Fruit fly (Drosophila melanogaster) whole organism, embryonic: ENCODE data around the gene Polr3I.

Experiments used
- CG10147 ChIP-seq: fragments of 200-800 bp; sonication (Bioruptor generic); optimal IDR thresholded peaks from 2 replicates; lab custom pipeline; 2019; ENCODE audit warnings: missing biosample characterization, mild to moderate bottlenecking, missing genetic modification characterization, moderate library complexity
- CG10274 ChIP-seq: fragments of 200-800 bp; sonication (Bioruptor generic); optimal IDR thresholded peaks from 3 replicates; lab custom pipeline; 2017; ENCODE audit warnings: missing biosample characterization, mild to moderate bottlenecking, missing genetic modification characterization
- CG10321 ChIP-seq: fragments of 200-800 bp; sonication (Bioruptor generic); IDR thresholded peaks from 2 replicates; pipeline ENCODE4 v1.3.6; 2022; ENCODE audit warnings: missing biosample characterization, missing genetic modification characterization
- CG10366 ChIP-seq: fragments of 200-800 bp; sonication (Bioruptor generic); IDR thresholded peaks from 2 replicates; pipeline ENCODE4 v1.3.6; 2022; ENCODE audit warnings: missing biosample characterization, missing genetic modification characterization
- CG10431 ChIP-seq: fragments of 200-800 bp; sonication (Bioruptor generic); optimal IDR thresholded peaks from 3 replicates; lab custom pipeline; 2018; ENCODE audit warnings: missing biosample characterization, mild to moderate bottlenecking, missing genetic modification characterization
- CG10959 ChIP-seq: fragments of 200-800 bp; sonication (Bioruptor generic); IDR thresholded peaks from 2 replicates; pipeline ENCODE4 v1.3.6; 2022; ENCODE audit warnings: missing biosample characterization, missing genetic modification characterization
- CG11085 ChIP-seq: fragments of 200-800 bp; sonication (Bioruptor generic); IDR thresholded peaks from 2 replicates; pipeline ENCODE4 v1.3.6; 2022; ENCODE audit warnings: missing biosample characterization, missing genetic modification characterization
- CG12942 ChIP-seq: fragments of 200-800 bp; sonication (Bioruptor generic); optimal IDR thresholded peaks from 3 replicates; lab custom pipeline; 2016; ENCODE audit warnings: missing biosample characterization, missing genetic modification characterization
- CG13424 ChIP-seq: fragments of 200-800 bp; sonication (Bioruptor generic); optimal IDR thresholded peaks from 2 replicates; lab custom pipeline; 2019; ENCODE audit warnings: missing biosample characterization, mild to moderate bottlenecking, missing genetic modification characterization, moderate library complexity
- CG14014 ChIP-seq: fragments of 200-800 bp; sonication (Bioruptor generic); IDR thresholded peaks from 2 replicates; pipeline ENCODE4 v1.3.6; 2022; ENCODE audit warnings: missing biosample characterization, missing genetic modification characterization
- CG15073 ChIP-seq: fragments of 200-800 bp; sonication (Bioruptor generic); optimal IDR thresholded peaks from 2 replicates; lab custom pipeline; 2016; ENCODE audit warnings: missing biosample characterization, missing genetic modification characterization
- CG1603 ChIP-seq: fragments of 200-800 bp; sonication (Bioruptor generic); optimal IDR thresholded peaks from 2 replicates; lab custom pipeline; 2019; ENCODE audit warnings: missing biosample characterization, mild to moderate bottlenecking, missing genetic modification characterization, moderate library complexity
- CG18599 ChIP-seq: fragments of 200-800 bp; sonication (Bioruptor generic); optimal IDR thresholded peaks from 3 replicates; lab custom pipeline; 2017; ENCODE audit warnings: missing biosample characterization, missing genetic modification characterization, mild to moderate bottlenecking, moderate library complexity, missing genetic modification reagents
- CG4360 ChIP-seq: fragments of 200-800 bp; sonication (Bioruptor generic); IDR thresholded peaks from 2 replicates; pipeline ENCODE4 v1.3.6; 2022; ENCODE audit warnings: missing biosample characterization, missing genetic modification characterization
- CG4424 ChIP-seq: fragments of 200-800 bp; sonication (Bioruptor generic); optimal IDR thresholded peaks from 3 replicates; lab custom pipeline; 2016; ENCODE audit warnings: missing biosample characterization, missing genetic modification characterization
- CG6654 ChIP-seq: fragments of 200-800 bp; sonication (Bioruptor generic); optimal IDR thresholded peaks from 2 replicates; lab custom pipeline; 2017; ENCODE audit warnings: missing biosample characterization, mild to moderate bottlenecking, missing genetic modification characterization
- CG9932 ChIP-seq: fragments of 200-800 bp; sonication (Bioruptor generic); IDR thresholded peaks from 2 replicates; pipeline ENCODE4 v1.3.6; 2022; ENCODE audit warnings: missing biosample characterization, missing genetic modification characterization
- CTCF ChIP-seq: fragments of 200-800 bp; sonication (Bioruptor generic); optimal IDR thresholded peaks from 2 replicates; lab custom pipeline; 2017; ENCODE audit warnings: missing biosample characterization, mild to moderate bottlenecking, missing genetic modification characterization, moderate library complexity
- Doc3 ChIP-seq: fragments of 200-800 bp; sonication (Bioruptor generic); IDR thresholded peaks from 3 replicates; pipeline ENCODE4 v1.3.6; 2022; ENCODE audit warnings: missing biosample characterization, missing genetic modification characterization; ENCODE audit not compliant: partially characterized antibody
- Elba2 ChIP-seq: fragments of 200-800 bp; sonication (Bioruptor generic); optimal IDR thresholded peaks from 3 replicates; lab custom pipeline; 2016; ENCODE audit warnings: missing biosample characterization, missing genetic modification characterization
- Fer1 ChIP-seq: fragments of 200-800 bp; sonication (Bioruptor generic); optimal IDR thresholded peaks from 2 replicates; lab custom pipeline; 2017; ENCODE audit warnings: missing biosample characterization, mild to moderate bottlenecking, missing genetic modification characterization
- Hey ChIP-seq: fragments of 200-800 bp; sonication (Bioruptor generic); optimal IDR thresholded peaks from 3 replicates; lab custom pipeline; 2018; ENCODE audit warnings: missing biosample characterization, mild to moderate bottlenecking, missing genetic modification characterization
- HmgZ ChIP-seq: fragments of 200-800 bp; sonication (Bioruptor generic); optimal IDR thresholded peaks from 2 replicates; lab custom pipeline; 2018; ENCODE audit warnings: missing biosample characterization, mild to moderate bottlenecking, missing genetic modification characterization
- Myb ChIP-seq: fragments of 200-800 bp; sonication (Bioruptor generic); optimal IDR thresholded peaks from 2 replicates; lab custom pipeline; 2016; ENCODE audit warnings: missing biosample characterization, missing genetic modification characterization
- Neu2 ChIP-seq: fragments of 200-800 bp; sonication (Bioruptor generic); optimal IDR thresholded peaks from 3 replicates; lab custom pipeline; 2016; ENCODE audit warnings: missing biosample characterization, missing genetic modification characterization, borderline replicate concordance
- Nf-YC ChIP-seq: fragments of 200-800 bp; optimal IDR thresholded peaks from 3 replicates; lab custom pipeline; 2019; ENCODE audit warnings: missing biosample characterization, mild to moderate bottlenecking, missing genetic modification characterization, moderate library complexity
- Oli ChIP-seq: fragments of 200-800 bp; sonication (Bioruptor generic); optimal IDR thresholded peaks from 2 replicates; lab custom pipeline; 2018; ENCODE audit warnings: missing biosample characterization, mild to moderate bottlenecking, missing genetic modification characterization, moderate library complexity
- PHDP ChIP-seq: fragments of 200-800 bp; sonication (Bioruptor generic); optimal IDR thresholded peaks from 3 replicates; lab custom pipeline; 2018; ENCODE audit warnings: missing biosample characterization, mild to moderate bottlenecking, missing genetic modification characterization, moderate library complexity
- TFAM ChIP-seq: fragments of 200-800 bp; sonication (Bioruptor generic); optimal IDR thresholded peaks from 2 replicates; lab custom pipeline; 2017; ENCODE audit warnings: missing biosample characterization, missing genetic modification characterization, inconsistent platforms
- Vsx1 ChIP-seq: fragments of 200-800 bp; sonication (Bioruptor generic); optimal IDR thresholded peaks from 2 replicates; lab custom pipeline; 2017; ENCODE audit warnings: missing biosample characterization, mild to moderate bottlenecking, missing genetic modification characterization, missing genetic modification reagents
- Xbp1 ChIP-seq: fragments of 200-800 bp; sonication (Bioruptor generic); optimal IDR thresholded peaks from 3 replicates; lab custom pipeline; 2016; ENCODE audit warnings: missing biosample characterization, mild to moderate bottlenecking, missing genetic modification characterization
- cg ChIP-seq: fragments of 200-800 bp; sonication (Bioruptor generic); optimal IDR thresholded peaks from 3 replicates; lab custom pipeline; 2019; ENCODE audit warnings: missing biosample characterization, mild to moderate bottlenecking, missing genetic modification characterization, moderate library complexity
- chm ChIP-seq: fragments of 200-800 bp; sonication (Bioruptor generic); IDR thresholded peaks from 2 replicates; pipeline ENCODE4 v1.3.6; 2022; ENCODE audit warnings: missing biosample characterization, missing genetic modification characterization
- chn ChIP-seq: fragments of 200-800 bp; sonication (Bioruptor generic); optimal IDR thresholded peaks from 2 replicates; lab custom pipeline; 2016; ENCODE audit warnings: missing biosample characterization, missing genetic modification characterization
- ems ChIP-seq: fragments of 200-800 bp; sonication (Bioruptor generic); optimal IDR thresholded peaks from 3 replicates; lab custom pipeline; 2016; ENCODE audit warnings: missing biosample characterization, missing genetic modification characterization
- eve ChIP-seq, 2 experiments: fragments of >200 bp; optimal IDR thresholded peaks; 2 replicates each; lab custom pipeline; 2017; ENCODE audit warnings: missing biosample characterization in 2 of 2, missing genetic modification characterization in 2 of 2
- gem ChIP-seq: fragments of 200-800 bp; sonication (Bioruptor generic); optimal IDR thresholded peaks from 2 replicates; lab custom pipeline; 2019; ENCODE audit warnings: missing biosample characterization, mild to moderate bottlenecking, missing genetic modification characterization, moderate library complexity
- hkb ChIP-seq, 2 experiments: fragments of 200-800 bp in 1 of 2; fragments of >200 bp in 1 of 2; sonication (Bioruptor generic) in 1 of 2; IDR thresholded peaks in 1 of 2; optimal IDR thresholded peaks in 1 of 2; 2 replicates each; pipeline versions ENCODE4 v1.3.6 to Lab custom; 2017 to 2022; ENCODE audit warnings: missing biosample characterization in 1 of 2, missing genetic modification characterization in 1 of 2
- insv ChIP-seq, 2 experiments: fragments of 200-800 bp; sonication (Bioruptor generic); optimal IDR thresholded peaks; 3 replicates each; lab custom pipeline; 2016 to 2018; ENCODE audit warnings: missing biosample characterization in 2 of 2, missing genetic modification characterization in 2 of 2
- kay ChIP-seq: fragments of 200-800 bp; sonication (Bioruptor generic); optimal IDR thresholded peaks from 2 replicates; lab custom pipeline; 2016; ENCODE audit warnings: missing biosample characterization, missing genetic modification characterization
- lmd ChIP-seq: fragments of 200-800 bp; sonication (Bioruptor generic); IDR thresholded peaks from 2 replicates; pipeline ENCODE4 v1.3.6; 2022; ENCODE audit warnings: missing biosample characterization, missing genetic modification characterization
- nau ChIP-seq: fragments of 200-800 bp; sonication (Bioruptor generic); optimal IDR thresholded peaks from 3 replicates; lab custom pipeline; 2017; ENCODE audit warnings: missing biosample characterization, mild to moderate bottlenecking, missing genetic modification characterization, missing genetic modification reagents
- nom ChIP-seq: fragments of 200-800 bp; sonication (Bioruptor generic); optimal IDR thresholded peaks from 2 replicates; lab custom pipeline; 2017; ENCODE audit warnings: missing biosample characterization, missing genetic modification characterization, mild to moderate bottlenecking, moderate library complexity, missing genetic modification reagents
- pfk ChIP-seq: fragments of 200-800 bp; sonication (Bioruptor generic); optimal IDR thresholded peaks from 2 replicates; lab custom pipeline; 2018; ENCODE audit warnings: missing biosample characterization, mild to moderate bottlenecking, missing genetic modification characterization, moderate library complexity
- pita ChIP-seq: fragments of 200-800 bp; sonication (Bioruptor generic); optimal IDR thresholded peaks from 2 replicates; lab custom pipeline; 2017; ENCODE audit warnings: missing biosample characterization, mild to moderate bottlenecking, missing genetic modification characterization
- pnt ChIP-seq: fragments of 200-800 bp; sonication (Bioruptor generic); optimal IDR thresholded peaks from 3 replicates; lab custom pipeline; 2016; ENCODE audit warnings: missing biosample characterization, missing genetic modification characterization
- row ChIP-seq: fragments of 200-800 bp; sonication (Bioruptor generic); IDR thresholded peaks from 3 replicates; pipeline ENCODE4 v1.3.6; 2022; ENCODE audit warnings: missing biosample characterization, missing genetic modification characterization
- slbo ChIP-seq: fragments of 200-800 bp; sonication (Bioruptor generic); IDR thresholded peaks from 2 replicates; pipeline ENCODE4 v1.3.6; 2022; ENCODE audit warnings: missing biosample characterization, missing genetic modification characterization
- unpg ChIP-seq: fragments of 200-800 bp; sonication (Bioruptor generic); optimal IDR thresholded peaks from 3 replicates; lab custom pipeline; 2018; ENCODE audit warnings: missing biosample characterization, mild to moderate bottlenecking, missing genetic modification characterization, moderate library complexity
- zen ChIP-seq: fragments of 200-800 bp; sonication (Bioruptor generic); optimal IDR thresholded peaks from 3 replicates; lab custom pipeline; 2018; ENCODE audit warnings: missing biosample characterization, mild to moderate bottlenecking, missing genetic modification characterization, moderate library complexity
- zf30C ChIP-seq: fragments of 200-800 bp; sonication (Bioruptor generic); optimal IDR thresholded peaks from 3 replicates; lab custom pipeline; 2018; ENCODE audit warnings: missing biosample characterization, mild to moderate bottlenecking, missing genetic modification characterization

The Polr3I gene

dm6 chrX:16839033-16839432 lies 45.3 kb upstream of the Polr3I start:
- TF ChIP-seq kay (GFP tag; lab: Kevin White, UChicago) (no peak), chm (no peak), CG1603 (tag; lab: Kevin White, UChicago) (peak; percentile 2), gem (tag; lab: Kevin White, UChicago) (peak; percentile 36), nom (peak; percentile 27), Elba2 (peak; percentile 57), CTCF (GFP tag; lab: Kevin White, UChicago) (peak; percentile 41), hkb (optimal IDR thresholded peaks at IDR 0.05; lab: Kevin White, UChicago) (no peak), hkb (GFP tag; IDR thresholded peaks at IDR 0.05; lab: Robert Waterston, UW) (0 out of 2 replicates have a peak, but pooled peaks have one; percentile 19), pnt (GFP tag; lab: Kevin White, UChicago) (no peak), Oli (peak; percentile 1), Xbp1 (GFP tag; lab: Kevin White, UChicago) (no peak), cg (GFP tag; lab: Kevin White, UChicago) (peak; percentile 47), Nf-YC (no peak), insv (GFP tag; optimal IDR thresholded peaks at IDR 0.05; lab: Kevin White, UChicago) (peak in 1 of 2 experiments; percentile 69), zen (tag; lab: Kevin White, UChicago) (peak; percentile 28), pfk (no peak)

- no peak for TF ChIP-seq CG13424
- TF ChIP-seq CG4424 (GFP tag; lab: Kevin White, UChicago) = no peak
- no peak for TF ChIP-seq CG15073 (GFP tag; lab: Kevin White, UChicago)
- TF ChIP-seq lmd (GFP tag; lab: Robert Waterston, UW) = no peak; the same call in 1 of the 2 replicates
- TF ChIP-seq CG10959 (GFP tag; lab: Robert Waterston, UW) = no peak
- no peak for TF ChIP-seq eve (GFP tag; optimal IDR thresholded peaks at IDR 0.05; lab: Kevin White, UChicago)
- no peak for TF ChIP-seq Vsx1 (GFP tag; lab: Kevin White, UChicago)
- TF ChIP-seq Myb (GFP tag; lab: Kevin White, UChicago) = peak; percentile 84
- TF ChIP-seq chn = no peak
- TF ChIP-seq ems (GFP tag; lab: Kevin White, UChicago) = no peak
- TF ChIP-seq row (GFP tag; lab: Robert Waterston, UW) = peak; percentile 42; the same call in 2 of the 3 replicates
- TF ChIP-seq Hey (tag; lab: Kevin White, UChicago) = no peak
- no peak for TF ChIP-seq CG10274
- no peak for TF ChIP-seq PHDP
- no peak for TF ChIP-seq CG10321 (GFP tag; lab: Robert Waterston, UW)
- no peak for TF ChIP-seq Fer1 (GFP tag; lab: Kevin White, UChicago)
- no peak for TF ChIP-seq CG10431 (GFP tag; lab: Kevin White, UChicago)
- TF ChIP-seq slbo (GFP tag; lab: Robert Waterston, UW) = peak; percentile 57
- TF ChIP-seq Neu2 = no peak
- TF ChIP-seq CG10147 (GFP tag; lab: Kevin White, UChicago) = no peak
- TF ChIP-seq CG12942 (GFP tag; lab: Kevin White, UChicago) = no peak
- no peak for TF ChIP-seq CG4360
- TF ChIP-seq CG14014 (GFP tag; lab: Robert Waterston, UW) = 0 out of 2 replicates have a peak, but pooled peaks have one; percentile 12
- TF ChIP-seq unpg (GFP tag; lab: Kevin White, UChicago) = no peak
- peak; percentile 26; the same call in 1 of the 2 replicates for TF ChIP-seq CG9932
- no peak for TF ChIP-seq TFAM
- TF ChIP-seq CG10366 (GFP tag; lab: Robert Waterston, UW) = peak; percentile 12; the same call in 1 of the 2 replicates
- TF ChIP-seq pita (GFP tag; lab: Kevin White, UChicago) = no peak
- peak; percentile 56 for TF ChIP-seq CTCF (GFP tag; lab: Kevin White, UChicago)
- TF ChIP-seq CG6654 (GFP tag; lab: Kevin White, UChicago) = no peak
- TF ChIP-seq nau (GFP tag; lab: Kevin White, UChicago) = no peak
- no peak for TF ChIP-seq CG18599 (GFP tag; lab: Kevin White, UChicago)
- no peak for TF ChIP-seq zf30C (GFP tag; lab: Kevin White, UChicago)
- no peak for TF ChIP-seq Doc3 (GFP tag; lab: Robert Waterston, UW)
- TF ChIP-seq CG11085 (GFP tag; lab: Robert Waterston, UW) = no peak
- TF ChIP-seq HmgZ (tag; lab: Kevin White, UChicago) = peak; percentile 29
These were observed 44.5 kb upstream of the Polr3I start for dm6 chrX:16839905-16840304.
